Worm (Caenorhabditis elegans): ENCODE data around the gene K08B12.3.

DNA sequence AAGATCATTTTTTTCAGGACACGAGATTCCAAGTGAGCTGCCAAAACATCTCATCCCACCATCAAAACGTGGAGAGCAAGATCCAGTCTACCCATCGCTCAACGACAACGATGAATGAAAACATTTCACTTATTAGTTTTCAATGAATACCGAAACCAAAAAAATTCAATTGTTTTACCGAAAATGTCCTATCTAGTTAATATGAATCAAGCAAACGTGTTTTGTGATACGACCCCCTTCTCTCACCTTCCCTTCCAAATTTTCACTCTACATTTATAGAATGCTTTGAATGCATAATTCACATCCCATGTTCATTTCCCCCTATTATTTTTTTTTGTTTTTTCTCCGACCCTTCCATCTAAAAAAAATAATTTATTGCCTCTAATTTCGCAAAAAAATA is 17.8 kb upstream of the K08B12.3 start:
- TF ChIP-seq hlh-6 (tag; optimal IDR thresholded peaks at IDR 0.05) (no peak), pax-1 (tag; optimal IDR thresholded peaks at IDR 0.05) (no peak), unc-86 (tag; optimal IDR thresholded peaks at IDR 0.05) (no peak), fax-1 (tag; optimal IDR thresholded peaks at IDR 0.05) (no peak), nfya-1 (tag; optimal IDR thresholded peaks at IDR 0.05) (no peak), ahr-1 (tag; optimal IDR thresholded peaks at IDR 0.05) (no peak), syd-9 (tag; optimal IDR thresholded peaks at IDR 0.05) (no peak), nhr-11 (tag; optimal IDR thresholded peaks at IDR 0.05) (no peak), ref-2 (tag; optimal IDR thresholded peaks at IDR 0.05) (no peak), pha-4 (tag; optimal IDR thresholded peaks at IDR 0.05) (no peak), mec-3 (tag; optimal IDR thresholded peaks at IDR 0.05; ENCODE audit: borderline replicate concordance) (no peak), pag-3 (tag; optimal IDR thresholded peaks at IDR 0.05; ENCODE audit: borderline replicate concordance) (no peak)

Measured in whole organism, late embryonic.